Fruit fly (Drosophila melanogaster) whole organism, wandering third instar larva: ENCODE data around the gene Cpn.

Source experiments
- Abd-B ChIP-seq: fragments of >200 bp; optimal IDR thresholded peaks from 2 replicates; lab custom pipeline; 2017; ENCODE audit warnings: missing biosample characterization, missing genetic modification characterization
- CG32264 ChIP-seq: fragments of 200-800 bp; sonication (Bioruptor generic); optimal IDR thresholded peaks from 2 replicates; lab custom pipeline; 2016; ENCODE audit warnings: missing biosample characterization, missing genetic modification characterization
- Dif ChIP-seq: fragments of 200-275, 200-300 bp; sonication (Bioruptor generic); optimal IDR thresholded peaks from 2 replicates; lab custom pipeline; 2018; ENCODE audit warnings: missing biosample characterization, missing genetic modification characterization; ENCODE audit not compliant: partially characterized antibody
- GATAd ChIP-seq: sonication (Bioruptor generic); optimal IDR thresholded peaks from 2 replicates; lab custom pipeline; 2016; ENCODE audit warnings: missing biosample characterization, missing genetic modification characterization
- HLH106 ChIP-seq: fragments of 200-800 bp; optimal IDR thresholded peaks from 3 replicates; lab custom pipeline; 2019; ENCODE audit warnings: missing biosample characterization, mild to moderate bottlenecking, missing genetic modification characterization, moderate library complexity
- Hr78 ChIP-seq: fragments of >200 bp; optimal IDR thresholded peaks from 2 replicates; lab custom pipeline; 2017; ENCODE audit warnings: missing biosample characterization, missing genetic modification characterization
- Hr83 ChIP-seq: fragments of 200-300 bp; sonication (Bioruptor generic); optimal IDR thresholded peaks from 2 replicates; lab custom pipeline; 2016; ENCODE audit warnings: missing biosample characterization, mild to moderate bottlenecking, missing genetic modification characterization, moderate library complexity; ENCODE audit not compliant: poor library complexity, severe bottlenecking
- Jra ChIP-seq: sonication (Bioruptor generic); optimal IDR thresholded peaks from 2 replicates; lab custom pipeline; 2016; ENCODE audit warnings: missing biosample characterization, missing genetic modification characterization
- Mio ChIP-seq: sonication (Bioruptor generic); optimal IDR thresholded peaks from 2 replicates; lab custom pipeline; 2016; ENCODE audit warnings: missing biosample characterization, missing genetic modification characterization
- Myc ChIP-seq: fragments of >200 bp; optimal IDR thresholded peaks from 2 replicates; lab custom pipeline; 2017
- N ChIP-seq: fragments of >200 bp; optimal IDR thresholded peaks from 2 replicates; lab custom pipeline; 2018; ENCODE audit warnings: missing biosample characterization, missing external identifiers, missing genetic modification characterization
- OdsH ChIP-seq: fragments of 200-800 bp; sonication (Bioruptor generic); optimal IDR thresholded peaks from 2 replicates; lab custom pipeline; 2016; ENCODE audit warnings: missing biosample characterization, mild to moderate bottlenecking, missing genetic modification characterization
- Rel ChIP-seq, 2 experiments: fragments of 200-800 bp; sonication (Bioruptor generic) in 1 of 2; optimal IDR thresholded peaks; 2 replicates in 1 of 2; 3 replicates in 1 of 2; lab custom pipeline; 2016 to 2019; ENCODE audit warnings: mild to moderate bottlenecking in 2 of 2, missing biosample characterization in 2 of 2, missing genetic modification characterization in 2 of 2, moderate library complexity in 1 of 2
- Sp1 ChIP-seq: fragments of 200-800 bp; sonication (Bioruptor generic); optimal IDR thresholded peaks from 3 replicates; lab custom pipeline; 2019; ENCODE audit warnings: missing biosample characterization, mild to moderate bottlenecking, missing genetic modification characterization, moderate library complexity
- br ChIP-seq: fragments of 200-800 bp; sonication (Bioruptor generic); optimal IDR thresholded peaks from 2 replicates; lab custom pipeline; 2016; ENCODE audit warnings: missing biosample characterization, missing genetic modification characterization
- brk ChIP-seq: fragments of 200-800 bp; sonication (Bioruptor generic); optimal IDR thresholded peaks from 2 replicates; lab custom pipeline; 2016; ENCODE audit warnings: missing biosample characterization, mild to moderate bottlenecking, missing genetic modification characterization
- dl ChIP-seq, 2 experiments: fragments of 175-275, 200-275 bp in 1 of 2; fragments of 200-275 bp in 1 of 2; sonication (Bioruptor generic); optimal IDR thresholded peaks; lab custom pipeline; 2018; ENCODE audit warnings: mild to moderate bottlenecking in 2 of 2, missing biosample characterization in 2 of 2, missing genetic modification characterization in 2 of 2, moderate library complexity in 2 of 2; ENCODE audit not compliant: partially characterized antibody in 2 of 2, insufficient read depth in 1 of 2
- dmrt93B ChIP-seq: fragments of 200-800 bp; sonication (Bioruptor generic); optimal IDR thresholded peaks from 2 replicates; lab custom pipeline; 2018; ENCODE audit warnings: missing biosample characterization, mild to moderate bottlenecking, missing genetic modification characterization
- dsf ChIP-seq: sonication (Bioruptor generic); optimal IDR thresholded peaks from 2 replicates; lab custom pipeline; 2016; ENCODE audit warnings: missing biosample characterization, missing genetic modification characterization, borderline replicate concordance
- ey ChIP-seq: fragments of 200-800 bp; sonication (Bioruptor generic); optimal IDR thresholded peaks from 2 replicates; lab custom pipeline; 2016; ENCODE audit warnings: missing biosample characterization, missing genetic modification characterization
- foxo ChIP-seq, 2 experiments: fragments of 200-800 bp; sonication (Bioruptor generic); optimal IDR thresholded peaks; 2 replicates in 1 of 2; 3 replicates in 1 of 2; lab custom pipeline; 2016 to 2017; ENCODE audit warnings: missing biosample characterization in 2 of 2, missing genetic modification characterization in 2 of 2
- fru ChIP-seq: fragments of 200-800 bp; sonication (Bioruptor generic); optimal IDR thresholded peaks from 3 replicates; lab custom pipeline; 2016; ENCODE audit warnings: missing biosample characterization, mild to moderate bottlenecking, missing genetic modification characterization
- h ChIP-seq: fragments of 200-800 bp; sonication (Bioruptor generic); optimal IDR thresholded peaks from 3 replicates; lab custom pipeline; 2016; ENCODE audit warnings: missing biosample characterization, mild to moderate bottlenecking, missing genetic modification characterization
- jim ChIP-seq: fragments of 175-275, 200-325 bp; sonication (Bioruptor generic); optimal IDR thresholded peaks from 2 replicates; lab custom pipeline; 2016; ENCODE audit warnings: missing biosample characterization, mild to moderate bottlenecking, missing genetic modification characterization
- lola ChIP-seq: fragments of >200 bp; optimal IDR thresholded peaks from 2 replicates; lab custom pipeline; 2017; ENCODE audit warnings: missing biosample characterization, missing genetic modification characterization
- pan ChIP-seq: fragments of >200 bp; optimal IDR thresholded peaks from 2 replicates; lab custom pipeline; 2017
- psq ChIP-seq: fragments of 200-800 bp; sonication (Bioruptor generic); optimal IDR thresholded peaks from 3 replicates; lab custom pipeline; 2017; ENCODE audit warnings: missing biosample characterization, mild to moderate bottlenecking, missing genetic modification characterization, moderate library complexity
- rgr ChIP-seq: fragments of 200-800 bp; sonication (Bioruptor generic); optimal IDR thresholded peaks from 3 replicates; lab custom pipeline; 2016; ENCODE audit warnings: missing biosample characterization, mild to moderate bottlenecking, missing genetic modification characterization
- sage ChIP-seq: fragments of 200-800 bp; sonication (Bioruptor generic); optimal IDR thresholded peaks from 2 replicates; lab custom pipeline; 2016; ENCODE audit warnings: missing biosample characterization, mild to moderate bottlenecking, missing genetic modification characterization
- sv ChIP-seq: fragments of 200-800 bp; sonication (Bioruptor generic); optimal IDR thresholded peaks from 3 replicates; lab custom pipeline; 2016; ENCODE audit warnings: missing biosample characterization, missing genetic modification characterization
- tai ChIP-seq: sonication (Bioruptor generic); optimal IDR thresholded peaks from 2 replicates; lab custom pipeline; 2016; ENCODE audit warnings: missing biosample characterization, missing genetic modification characterization
- usp ChIP-seq: fragments of >200 bp; optimal IDR thresholded peaks from 2 replicates; lab custom pipeline; 2017; ENCODE audit warnings: missing biosample characterization, missing genetic modification characterization
- woc ChIP-seq: sonication (Bioruptor generic); optimal IDR thresholded peaks from 2 replicates; lab custom pipeline; 2016; ENCODE audit warnings: missing biosample characterization, mild to moderate bottlenecking, missing genetic modification characterization

Cpn gene

dm6 chr3R:12166086-12166485 is at the start of gene Cpn:
Gene Cpn (minus strand): TSS chr3R:12166186.
- TF ChIP-seq lola (no peak), Hr83 (GFP tag; lab: Kevin White, UChicago) (no peak), dsf (GFP tag; lab: Kevin White, UChicago) (no peak), woc (GFP tag; lab: Kevin White, UChicago) (no peak), dl (GFP tag; optimal IDR thresholded peaks at IDR 0.05; lab: Kevin White, UChicago; ENCODE audit: insufficient read depth in 1 of 2, partially characterized antibody in 2 of 2) (no peak), Sp1 (GFP tag; lab: Kevin White, UChicago) (no peak), ey (GFP tag; lab: Kevin White, UChicago) (no peak), rgr (no peak), Jra (GFP tag; lab: Kevin White, UChicago) (no peak)

DNA sequence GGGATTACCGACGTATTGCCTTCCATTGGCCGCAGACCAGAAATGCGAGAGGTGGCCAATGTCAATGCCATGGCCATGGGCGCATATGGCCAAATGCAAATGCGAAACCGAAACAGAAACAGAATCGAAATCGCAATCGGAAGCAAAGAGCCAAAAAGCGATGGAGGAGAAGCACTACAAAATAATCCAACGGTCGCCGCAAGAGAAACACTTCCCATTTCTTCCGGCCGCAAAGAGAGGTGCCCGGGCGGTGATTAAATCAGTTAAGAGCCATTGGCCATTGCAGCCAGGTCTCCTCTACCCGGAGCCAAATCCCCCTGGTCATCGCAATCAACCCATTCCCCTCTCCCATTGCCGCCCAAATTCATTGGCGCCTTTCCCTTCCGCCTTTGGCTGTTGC is 48.2 kb upstream of the Cpn start, which contains the start of gene CG14742:
Gene CG14742 (plus strand): TSS at position 301 of the 400 bp plus-strand sequence.
- TF ChIP-seq usp (GFP tag; lab: Kevin White, UChicago) (no peak), br (GFP tag; lab: Kevin White, UChicago) (no peak), Myc (lab: Kevin White, UChicago) (no peak), N (GFP tag; lab: Kevin White, UChicago) (no peak), ey (GFP tag; lab: Kevin White, UChicago) (no peak), woc (GFP tag; lab: Kevin White, UChicago) (no peak), rgr (no peak), Hr78 (GFP tag; lab: Kevin White, UChicago) (no peak), Rel (GFP tag; optimal IDR thresholded peaks at IDR 0.05; lab: Kevin White, UChicago) (no peak), Rel (tag; optimal IDR thresholded peaks at IDR 0.05; lab: Kevin White, UChicago) (no peak), GATAd (GFP tag; lab: Kevin White, UChicago) (no peak), Sp1 (GFP tag; lab: Kevin White, UChicago) (no peak), Mio (no peak), dmrt93B (GFP tag; lab: Kevin White, UChicago) (no peak), sv (GFP tag; lab: Kevin White, UChicago) (no peak), brk (no peak), Abd-B (GFP tag; lab: Kevin White, UChicago) (no peak), h (GFP tag; lab: Kevin White, UChicago) (no peak), fru (GFP tag; lab: Kevin White, UChicago) (no peak), pan (no peak), jim (GFP tag; lab: Kevin White, UChicago) (no peak)

dm6 chr3R:12211552-12211951 is 45.6 kb upstream of the Cpn start:
- TF ChIP-seq Dif (no peak), foxo (GFP tag; optimal IDR thresholded peaks at IDR 0.05; lab: Kevin White, UChicago) (no peak), Hr78 (GFP tag; lab: Kevin White, UChicago) (no peak), sage (GFP tag; lab: Kevin White, UChicago) (no peak), Jra (GFP tag; lab: Kevin White, UChicago) (no peak), brk (no peak), woc (GFP tag; lab: Kevin White, UChicago) (no peak), h (GFP tag; lab: Kevin White, UChicago) (no peak), tai (GFP tag; lab: Kevin White, UChicago) (no peak), dl (GFP tag; optimal IDR thresholded peaks at IDR 0.05; lab: Kevin White, UChicago; ENCODE audit: insufficient read depth in 1 of 2, partially characterized antibody in 2 of 2) (no peak), CG32264 (GFP tag; lab: Kevin White, UChicago) (no peak), Hr83 (GFP tag; lab: Kevin White, UChicago) (no peak), HLH106 (no peak)

DNA sequence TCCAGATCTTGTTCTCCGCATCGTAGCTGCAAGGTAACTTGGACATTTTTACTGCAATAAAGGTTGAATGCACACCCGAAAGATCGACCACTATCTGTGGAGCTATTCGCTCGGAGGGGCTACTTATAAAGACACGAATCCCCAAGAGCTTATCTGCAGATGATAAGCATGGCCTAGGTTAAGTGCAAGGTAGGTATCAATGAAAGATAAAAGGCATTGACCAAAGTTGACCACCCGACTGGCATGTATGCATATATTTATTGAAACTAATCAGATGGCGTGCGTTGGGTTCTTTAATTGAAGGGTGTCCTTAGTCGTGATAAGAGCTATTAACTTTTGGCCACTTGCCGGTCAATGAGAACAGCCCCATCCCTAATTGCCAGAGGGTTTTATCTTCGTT is 44.3 kb upstream of the Cpn start, which contains the start of gene CG4830:
Gene CG4830 (minus strand): TSS at position 101 of the 400 bp plus-strand sequence.
- TF ChIP-seq woc (GFP tag; lab: Kevin White, UChicago): no peak
- no peak for TF ChIP-seq usp (GFP tag; lab: Kevin White, UChicago)
- TF ChIP-seq, all 38 proteins: peak for 0

DNA sequence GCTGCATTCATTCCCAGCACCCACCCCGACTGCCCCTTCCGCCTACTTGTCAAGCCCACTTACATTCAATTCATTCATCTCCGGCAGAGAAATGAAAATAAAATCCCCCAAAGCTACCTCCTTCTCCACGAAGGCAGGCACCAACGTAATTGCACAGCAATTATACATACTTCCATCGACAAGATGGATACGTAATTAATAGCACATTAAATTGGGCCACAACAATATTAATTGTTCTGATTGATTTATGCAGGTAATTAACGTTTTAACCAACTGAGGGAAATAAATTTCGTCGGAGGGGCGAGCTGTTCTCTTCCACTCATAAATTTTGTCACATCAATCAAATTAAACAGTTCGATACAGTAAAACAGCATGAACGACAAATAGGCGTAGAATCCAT is 31.7 kb upstream of the Cpn start, which contains the start of gene Adk1:
Gene Adk1 (plus strand): TSS at position 301 of the 400 bp plus-strand sequence.
- no peak for TF ChIP-seq rgr
- TF ChIP-seq usp (GFP tag; lab: Kevin White, UChicago): no peak
- no peak for TF ChIP-seq fru (GFP tag; lab: Kevin White, UChicago)
- no peak for TF ChIP-seq GATAd (GFP tag; lab: Kevin White, UChicago)
- no peak for TF ChIP-seq Hr78 (GFP tag; lab: Kevin White, UChicago)
- TF ChIP-seq HLH106: no peak
- TF ChIP-seq Dif: no peak
- TF ChIP-seq lola: no peak
- TF ChIP-seq psq (GFP tag; lab: Kevin White, UChicago): no peak
- no peak for TF ChIP-seq OdsH
- no peak for TF ChIP-seq brk
- TF ChIP-seq Myc (lab: Kevin White, UChicago): no peak
- no peak for TF ChIP-seq pan
